Fruit fly (Drosophila melanogaster): Measurements from ENCODE around the gene ND-24L.

- no peak for TF ChIP-seq CG14711 (tag; optimal IDR thresholded peaks at IDR 0.05)
- no peak for TF ChIP-seq kay (GFP tag; ENCODE audit: borderline replicate concordance)
- no peak for TF ChIP-seq CG5204 (GFP tag; optimal IDR thresholded peaks at IDR 0.05)
- no peak for TF ChIP-seq cnc (optimal IDR thresholded peaks at IDR 0.05)
- no peak for TF ChIP-seq ovo (GFP tag; optimal IDR thresholded peaks at IDR 0.05)
- TF ChIP-seq Mnt (GFP tag; optimal IDR thresholded peaks at IDR 0.05): no peak
- TF ChIP-seq Crg-1 (GFP tag; optimal IDR thresholded peaks at IDR 0.05): no peak
- TF ChIP-seq Hr96 (GFP tag; optimal IDR thresholded peaks at IDR 0.05): no peak
- no peak for TF ChIP-seq Clk (GFP tag; optimal IDR thresholded peaks at IDR 0.05)
- no peak for TF ChIP-seq CG33017 (tag; optimal IDR thresholded peaks at IDR 0.05)
Measured at dm6 chr3L:17325418-17325817, 4.8 kb upstream of the ND-24L start, which contains the start of gene CG13725.

Measured in whole organism, adult.